Worm (Caenorhabditis elegans): ENCODE data around the gene fbxa-88.

- TF ChIP-seq ztf-11 (tag; optimal IDR thresholded peaks at IDR 0.05) (no peak), mdl-1 (tag; optimal IDR thresholded peaks at IDR 0.05) (no peak), jun-1 (tag; optimal IDR thresholded peaks at IDR 0.05) (no peak)
Measured at ce11 chrV:16175757-16176156, 32.8 kb upstream of the fbxa-88 start, which contains the start of gene cyp-33D1.

Data from whole organism, L1 larva.